3 worm cellular contexts compared by ENCODE assay signal in genomic region chrIII:7770986-7771385, ce11.
TF ChIP-seq lines count a peak whose summit lies in the region.

No protein-coding gene starts in this region.

TF ChIP-seq in whole organism, L1 larva, 84 proteins besides CTCF, POLR2A, EP300 and RAD21 (continued from another document):
- TF ChIP-seq lin-14 (GFP tag; optimal IDR thresholded peaks at IDR 0.05; lab: Kevin White, UChicago) = peak; percentile 40
- TF ChIP-seq dpl-1 (GFP tag; optimal IDR thresholded peaks at IDR 0.05; lab: Kevin White, UChicago) = peak; percentile 60 to 70 (median 68)
- TF ChIP-seq swsn-7 (tag; optimal IDR thresholded peaks at IDR 0.05; lab: Kevin White, UChicago) = peak; percentile 68
- peak; percentile 60 for TF ChIP-seq nhr-20 (tag; optimal IDR thresholded peaks at IDR 0.05; lab: Kevin White, UChicago)
- TF ChIP-seq xbp-1 (tag; optimal IDR thresholded peaks at IDR 0.05; lab: Kevin White, UChicago) = peak; percentile 68
- 0 out of 2 replicates have a peak, but pooled peaks have one; percentile 39 for TF ChIP-seq ceh-88 (GFP tag; IDR thresholded peaks at IDR 0.05; lab: Robert Waterston, UW)
- TF ChIP-seq nhr-85 (tag; lab: Kevin White, UChicago) = peak; percentile 76
- peak; percentile 74 for TF ChIP-seq nhr-71 (tag; optimal IDR thresholded peaks at IDR 0.05; lab: Kevin White, UChicago)
- TF ChIP-seq nhr-19 (GFP tag; conservative IDR thresholded peaks at IDR 0.05; lab: Robert Waterston, UW) = peak; percentile 83
- peak; percentile 35 for TF ChIP-seq lin-39 (tag; optimal IDR thresholded peaks at IDR 0.05; lab: Kevin White, UChicago)
- TF ChIP-seq ceh-82 (tag; optimal IDR thresholded peaks at IDR 0.05; lab: Kevin White, UChicago) = peak; percentile 56 to 60 (median 56)
- TF ChIP-seq blmp-1 (tag; optimal IDR thresholded peaks at IDR 0.05; lab: Kevin White, UChicago) = peak; percentile 85
- TF ChIP-seq mdl-1 (tag; optimal IDR thresholded peaks at IDR 0.05; lab: Kevin White, UChicago) = peak in 1 of 2 experiments; percentile 25
- TF ChIP-seq F16B12.6 (tag; optimal IDR thresholded peaks at IDR 0.05; lab: Kevin White, UChicago) = peak; percentile 67
- peak; percentile 11 for TF ChIP-seq fkh-8 (tag; optimal IDR thresholded peaks at IDR 0.05; lab: Kevin White, UChicago)
- peak in 1 of 2 experiments; percentile 32 for TF ChIP-seq ztf-11 (tag; optimal IDR thresholded peaks at IDR 0.05; lab: Kevin White, UChicago)
- peak; percentile 67 for TF ChIP-seq mep-1 (tag; optimal IDR thresholded peaks at IDR 0.05; lab: Kevin White, UChicago)
- TF ChIP-seq skn-1 (tag; optimal IDR thresholded peaks at IDR 0.05; lab: Kevin White, UChicago) = peak; percentile 54
- TF ChIP-seq nhr-90 (tag; optimal IDR thresholded peaks at IDR 0.05; lab: Kevin White, UChicago; ENCODE audit: poor library complexity) = peak; percentile 60
- peak; percentile 72 for TF ChIP-seq nhr-47 (tag; optimal IDR thresholded peaks at IDR 0.05; lab: Kevin White, UChicago)
- peak; percentile 74 for TF ChIP-seq snu-23 (GFP tag; optimal IDR thresholded peaks at IDR 0.05; lab: Kevin White, UChicago)
- TF ChIP-seq efl-1 (optimal IDR thresholded peaks at IDR 0.05; lab: Kevin White, UChicago) = peak; percentile 65 to 72
- peak; percentile 63 to 97 for TF ChIP-seq efl-1 (GFP tag; optimal IDR thresholded peaks at IDR 0.05 in 1 of 2; lab: Kevin White, UChicago)
- TF ChIP-seq lsy-2 (tag; optimal IDR thresholded peaks at IDR 0.05; lab: Kevin White, UChicago) = peak; percentile 81 to 88
- peak; percentile 84 for TF ChIP-seq rnt-1 (tag; optimal IDR thresholded peaks at IDR 0.05; lab: Kevin White, UChicago)

TF ChIP-seq in whole organism, L2 larva, 48 proteins besides CTCF, POLR2A, EP300 and RAD21 (continued from another document):
- TF ChIP-seq gmeb-1 (tag; optimal IDR thresholded peaks at IDR 0.05; lab: Kevin White, UChicago) (peak; percentile 67), blmp-1 (tag; optimal IDR thresholded peaks at IDR 0.05; lab: Kevin White, UChicago; ENCODE audit: insufficient read depth) (peak; percentile 13), F13H6.1 (tag; optimal IDR thresholded peaks at IDR 0.05; lab: Kevin White, UChicago) (peak; percentile 45)

TF ChIP-seq in whole organism, L4 larva, 104 proteins besides CTCF, POLR2A, EP300 and RAD21 (continued from another document):
- TF ChIP-seq T26A8.4 (GFP tag; IDR thresholded peaks at IDR 0.05; lab: Robert Waterston, UW) (peak; percentile 51; the same call in 1 of the 2 replicates), lsy-2 (tag; optimal IDR thresholded peaks at IDR 0.05; lab: Kevin White, UChicago) (peak in 1 of 2 experiments; percentile 85), F37D6.2 (tag; optimal IDR thresholded peaks at IDR 0.05; lab: Kevin White, UChicago) (peak; percentile 12), egl-43 (GFP tag; IDR thresholded peaks at IDR 0.05; lab: Robert Waterston, UW) (peak; percentile 40; the same call in 1 of the 2 replicates), mep-1 (tag; optimal IDR thresholded peaks at IDR 0.05; lab: Kevin White, UChicago) (peak; percentile 27), arid-1 (GFP tag; conservative IDR thresholded peaks at IDR 0.05; lab: Robert Waterston, UW) (peak; percentile 41; the same call in 1 of the 2 replicates), madf-9 (GFP tag; conservative IDR thresholded peaks at IDR 0.05; lab: Robert Waterston, UW) (peak; percentile 48; the same call in 1 of the 2 replicates), T20F7.1 (GFP tag; optimal IDR thresholded peaks at IDR 0.05; lab: Kevin White, UChicago) (peak; percentile 37), ceh-20 (GFP tag; IDR thresholded peaks at IDR 0.05; lab: Robert Waterston, UW) (peak; percentile 49; the same call in 1 of the 2 replicates), duxl-1 (tag; optimal IDR thresholded peaks at IDR 0.05; lab: Kevin White, UChicago; ENCODE audit: poor library complexity) (peak; percentile 48), dmd-6 (GFP tag; IDR thresholded peaks at IDR 0.05; lab: Robert Waterston, UW) (peak; percentile 33; the same call in 1 of the 2 replicates), aha-1 (tag; lab: Kevin White, UChicago) (peak; percentile 42), set-16 (GFP tag; IDR thresholded peaks at IDR 0.05; lab: Robert Waterston, UW) (peak; percentile 23; the same call in 1 of the 2 replicates), hmg-1.1 (GFP tag; IDR thresholded peaks at IDR 0.05; lab: Robert Waterston, UW) (peak; percentile 47; the same call in 1 of the 2 replicates), mes-2 (tag; optimal IDR thresholded peaks at IDR 0.05; lab: Kevin White, UChicago; ENCODE audit: poor library complexity, severe bottlenecking) (peak; percentile 78), rbr-2 (tag; optimal IDR thresholded peaks at IDR 0.05; lab: Kevin White, UChicago) (peak; percentile 52)
